Worm (Caenorhabditis elegans) whole organism, L4 larva: Measurements from ENCODE around the gene rimb-1.

Experiments
- D1046.2 ChIP-seq: fragments of 200-800 bp; sonication (Bioruptor generic); IDR thresholded peaks from 2 replicates; pipeline ENCODE4 v1.3.6; 2022; ENCODE audit warnings: missing genetic modification characterization, missing compliant biosample characterization
- F37D6.2 ChIP-seq: sonication (generic microtip); optimal IDR thresholded peaks from 2 replicates; lab custom pipeline; 2016; ENCODE audit warnings: mild to moderate bottlenecking, missing genetic modification characterization, missing compliant biosample characterization
- F44E2.7 ChIP-seq: fragments of 200-800 bp; sonication (Bioruptor generic); IDR thresholded peaks from 2 replicates; pipeline ENCODE4 v2.1.2; 2022; ENCODE audit warnings: missing genetic modification characterization, missing compliant biosample characterization
- F49E8.2 ChIP-seq: sonication (generic microtip); optimal IDR thresholded peaks from 2 replicates; lab custom pipeline; 2016; ENCODE audit warnings: missing compliant biosample characterization, mild to moderate bottlenecking, missing genetic modification characterization, borderline replicate concordance
- T26A8.4 ChIP-seq: fragments of 200-800 bp; sonication (Bioruptor generic); IDR thresholded peaks from 2 replicates; pipeline ENCODE4 v1.3.6; 2022; ENCODE audit warnings: missing genetic modification characterization, missing compliant biosample characterization
- aha-1 ChIP-seq: fragments of 150-350 bp; peaks from one replicate; lab custom pipeline; 2014; ENCODE audit warnings: missing biosample characterization, missing genetic modification characterization
- ama-1 ChIP-seq: fragments of 150-350 bp; optimal IDR thresholded peaks from 2 replicates; lab custom pipeline; 2014; ENCODE audit warnings: inconsistent platforms, mixed read lengths
- arid-1 ChIP-seq: fragments of 200-800 bp; sonication (Bioruptor generic); conservative IDR thresholded peaks from 2 replicates; pipeline ENCODE4 v1.3.6; 2022; ENCODE audit warnings: missing genetic modification reagents, missing genetic modification characterization, missing compliant biosample characterization
- ceh-20 ChIP-seq: fragments of 200-800 bp; sonication (Bioruptor generic); IDR thresholded peaks from 2 replicates; pipeline ENCODE4 v1.3.6; 2022; ENCODE audit warnings: missing genetic modification reagents, missing genetic modification characterization, missing compliant biosample characterization
- ceh-32 ChIP-seq: sonication (generic microtip); optimal IDR thresholded peaks from 2 replicates; lab custom pipeline; 2016; ENCODE audit warnings: mild to moderate bottlenecking, missing genetic modification characterization, missing compliant biosample characterization; ENCODE audit not compliant: poor library complexity
- ceh-44 ChIP-seq: fragments of 200-800 bp; sonication (Bioruptor generic); IDR thresholded peaks from 2 replicates; pipeline ENCODE4 v1.3.6; 2022; ENCODE audit warnings: missing genetic modification reagents, missing genetic modification characterization, missing compliant biosample characterization
- ceh-82 ChIP-seq: sonication (generic microtip); optimal IDR thresholded peaks from 2 replicates; lab custom pipeline; 2017; ENCODE audit warnings: missing biosample characterization, missing genetic modification characterization
- ctbp-1 ChIP-seq: fragments of 200-800 bp; sonication (Bioruptor generic); IDR thresholded peaks from 2 replicates; pipeline ENCODE4 v1.3.6; 2022; ENCODE audit warnings: missing genetic modification reagents, missing genetic modification characterization, missing compliant biosample characterization
- daf-12 ChIP-seq: fragments of 150-350 bp; optimal IDR thresholded peaks from 2 replicates; lab custom pipeline; 2014; ENCODE audit warnings: missing biosample characterization, missing genetic modification reagents, missing genetic modification characterization
- daf-16 ChIP-seq, 3 experiments: sonication (generic microtip); optimal IDR thresholded peaks; 2 replicates each; lab custom pipeline; 2016 to 2017; ENCODE audit warnings: missing genetic modification characterization in 3 of 3, missing genetic modification reagents in 3 of 3, mild to moderate bottlenecking in 2 of 3, missing compliant biosample characterization in 2 of 3, missing biosample characterization in 1 of 3, moderate library complexity in 1 of 3
- daf-19 ChIP-seq: fragments of 200-800 bp; sonication (Bioruptor generic); conservative IDR thresholded peaks from 2 replicates; pipeline ENCODE4 v1.3.6; 2022; ENCODE audit warnings: missing genetic modification characterization, missing compliant biosample characterization
- dmd-8 ChIP-seq: fragments of 200-800 bp; sonication (Bioruptor generic); IDR thresholded peaks from 2 replicates; pipeline ENCODE4 v1.3.6; 2022; ENCODE audit warnings: missing genetic modification characterization, missing compliant biosample characterization
- dpl-1 ChIP-seq: fragments of 150-350 bp; optimal IDR thresholded peaks from 2 replicates; lab custom pipeline; 2014; ENCODE audit warnings: missing biosample characterization, missing genetic modification reagents, missing genetic modification characterization
- duxl-1 ChIP-seq: sonication (generic microtip); optimal IDR thresholded peaks from 2 replicates; lab custom pipeline; 2016; ENCODE audit warnings: mild to moderate bottlenecking, missing genetic modification characterization, moderate library complexity, missing compliant biosample characterization; ENCODE audit not compliant: poor library complexity
- fos-1 ChIP-seq: fragments of 150-350 bp; optimal IDR thresholded peaks from 2 replicates; lab custom pipeline; 2014; ENCODE audit warnings: missing biosample characterization, missing genetic modification characterization
- hlh-11 ChIP-seq: fragments of 200-800 bp; sonication (Bioruptor generic); optimal IDR thresholded peaks from 2 replicates; lab custom pipeline; 2018; ENCODE audit warnings: mild to moderate bottlenecking, missing genetic modification characterization, missing compliant biosample characterization
- lin-15B ChIP-seq: fragments of 150-350 bp; sonication (generic microtip); optimal IDR thresholded peaks from 3 replicates; lab custom pipeline; 2014; ENCODE audit warnings: missing biosample characterization, missing genetic modification characterization
- lin-38 ChIP-seq: fragments of 200-800 bp; sonication (Bioruptor generic); IDR thresholded peaks from 2 replicates; pipeline ENCODE4 v1.3.6; 2022; ENCODE audit warnings: missing genetic modification reagents, missing genetic modification characterization, missing compliant biosample characterization
- lsy-2 ChIP-seq, 2 experiments: fragments of 150-350 bp in 1 of 2; sonication (generic microtip) in 1 of 2; optimal IDR thresholded peaks; 2 replicates each; lab custom pipeline; 2014 to 2017; ENCODE audit warnings: missing biosample characterization in 2 of 2, missing genetic modification characterization in 2 of 2
- madf-9 ChIP-seq: fragments of 200-800 bp; sonication (Bioruptor generic); conservative IDR thresholded peaks from 2 replicates; pipeline ENCODE4 v1.3.6; 2022; ENCODE audit warnings: missing genetic modification reagents, missing genetic modification characterization, missing compliant biosample characterization
- mdt-29 ChIP-seq: fragments of 200-800 bp; sonication (Bioruptor generic); IDR thresholded peaks from 2 replicates; pipeline ENCODE4 v1.3.6; 2022; ENCODE audit warnings: missing genetic modification reagents, missing genetic modification characterization, missing compliant biosample characterization
- mep-1 ChIP-seq: fragments of 150-350 bp; sonication (generic microtip); optimal IDR thresholded peaks from 3 replicates; lab custom pipeline; 2014; ENCODE audit warnings: missing biosample characterization, missing genetic modification characterization
- mes-2 ChIP-seq: sonication (generic microtip); optimal IDR thresholded peaks from 2 replicates; lab custom pipeline; 2016; ENCODE audit warnings: missing genotype, mild to moderate bottlenecking, missing genetic modification characterization, missing compliant biosample characterization; ENCODE audit not compliant: poor library complexity, severe bottlenecking
- nhr-11 ChIP-seq: fragments of 150-350 bp; optimal IDR thresholded peaks from 2 replicates; lab custom pipeline; 2014; ENCODE audit warnings: missing biosample characterization, missing genetic modification characterization
- nhr-111 ChIP-seq: fragments of 200-800 bp; sonication (Bioruptor generic); optimal IDR thresholded peaks from 2 replicates; lab custom pipeline; 2018; ENCODE audit warnings: mild to moderate bottlenecking, missing genetic modification characterization, missing compliant biosample characterization
- nhr-48 ChIP-seq: sonication (generic microtip); optimal IDR thresholded peaks from 2 replicates; lab custom pipeline; 2016; ENCODE audit warnings: mild to moderate bottlenecking, missing genetic modification characterization, missing compliant biosample characterization
- nhr-6 ChIP-seq: fragments of 150-350 bp; optimal IDR thresholded peaks from 2 replicates; lab custom pipeline; 2014; ENCODE audit warnings: missing biosample characterization, missing genetic modification characterization
- pqm-1 ChIP-seq: sonication (generic microtip); optimal IDR thresholded peaks from 2 replicates; lab custom pipeline; 2017; ENCODE audit warnings: missing biosample characterization, missing genetic modification characterization
- spr-3 ChIP-seq: fragments of 200-800 bp; sonication (Bioruptor generic); optimal IDR thresholded peaks from 2 replicates; lab custom pipeline; 2018; ENCODE audit warnings: mild to moderate bottlenecking, missing genetic modification characterization, missing compliant biosample characterization
- tag-97 ChIP-seq: fragments of 200-800 bp; sonication (Bioruptor generic); IDR thresholded peaks from 2 replicates; pipeline ENCODE4 v1.3.6; 2022; ENCODE audit warnings: missing genetic modification characterization, missing compliant biosample characterization
- unc-130 ChIP-seq: sonication (generic microtip); optimal IDR thresholded peaks from 2 replicates; lab custom pipeline; 2016; ENCODE audit warnings: missing genetic modification reagents, missing genetic modification characterization, missing compliant biosample characterization
- unc-62 ChIP-seq, 3 experiments: fragments of 150-350 bp in 1 of 3; sonication (generic microtip); optimal IDR thresholded peaks in 2 of 3; peaks in 1 of 3; 1 replicate in 1 of 3; 2 replicates in 2 of 3; lab custom pipeline; 2014 to 2017; ENCODE audit warnings: missing biosample characterization in 3 of 3, missing genetic modification characterization in 3 of 3, missing genetic modification reagents in 3 of 3, missing genotype in 1 of 3
- zfp-3 ChIP-seq: fragments of 200-800 bp; sonication (Bioruptor generic); conservative IDR thresholded peaks from 2 replicates; pipeline ENCODE4 v1.3.6; 2022; ENCODE audit warnings: missing genetic modification reagents, missing genetic modification characterization, missing compliant biosample characterization
- ztf-7 ChIP-seq: fragments of 150-350 bp; optimal IDR thresholded peaks from 2 replicates; lab custom pipeline; 2014; ENCODE audit warnings: missing biosample characterization, missing genetic modification characterization

Gene rimb-1

DNA sequence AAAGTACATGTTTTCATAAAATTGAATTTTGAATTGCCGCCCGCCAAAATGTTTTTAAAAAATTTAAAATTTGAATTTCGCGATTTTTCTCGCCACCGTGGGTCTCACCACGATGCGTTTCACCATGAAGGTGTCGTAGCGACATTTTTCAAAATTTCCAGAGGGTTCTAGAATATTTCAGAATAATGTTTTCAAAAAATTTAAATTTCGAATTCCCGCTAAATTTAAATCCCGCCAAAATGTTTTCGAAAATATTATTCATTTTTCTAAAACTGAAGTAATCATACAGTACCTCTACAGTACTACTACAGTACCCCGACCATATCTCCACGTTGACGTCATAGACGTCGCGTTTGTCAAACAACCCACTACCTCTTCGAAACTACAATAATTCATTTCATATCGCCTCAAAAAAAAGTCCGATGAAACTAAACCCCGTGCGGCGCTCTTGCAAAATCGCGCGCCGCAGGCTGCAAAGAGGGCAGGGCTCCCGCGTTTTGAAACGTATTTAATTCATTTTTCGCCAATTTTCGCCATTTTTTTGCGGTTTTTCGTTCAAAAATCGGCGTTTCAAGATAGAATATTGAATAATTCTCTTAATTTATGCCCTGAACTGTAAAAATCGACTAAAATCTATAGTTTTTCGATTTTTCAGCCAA is 36.3 kb downstream of the rimb-1 start, which contains the start of the genes pvf-1 and Y39A3CL.7 (continued):
- TF ChIP-seq daf-16 (GFP tag; optimal IDR thresholded peaks at IDR 0.05; lab: Kevin White, UChicago) (peak in 1 of 2 experiments; percentile 20), daf-16 (tag; optimal IDR thresholded peaks at IDR 0.05; lab: Kevin White, UChicago) (peak; percentile 33), ztf-7 (tag; lab: Kevin White, UChicago) (no peak), lin-38 (peak; percentile 66), mep-1 (tag; lab: Kevin White, UChicago) (peak; percentile 56), unc-130 (GFP tag; lab: Kevin White, UChicago) (no peak), daf-19 (no peak), zfp-3 (GFP tag; lab: Robert Waterston, UW) (no peak), F44E2.7 (GFP tag; lab: Robert Waterston, UW) (no peak), F49E8.2 (no peak), nhr-6 (tag; lab: Kevin White, UChicago) (no peak), ctbp-1 (GFP tag; lab: Robert Waterston, UW) (no peak), spr-3 (no peak), D1046.2 (GFP tag; lab: Robert Waterston, UW) (no peak), dpl-1 (GFP tag; lab: Kevin White, UChicago) (peak; percentile 60), tag-97 (no peak), daf-12 (tag; lab: Kevin White, UChicago) (no peak), duxl-1 (tag; lab: Kevin White, UChicago) (peak; percentile 65), madf-9 (0 out of 2 replicates have a peak, but pooled peaks have one; percentile 17), T26A8.4 (GFP tag; lab: Robert Waterston, UW) (no peak), nhr-48 (tag; lab: Kevin White, UChicago) (no peak), ceh-20 (GFP tag; lab: Robert Waterston, UW) (no peak), mes-2 (tag; lab: Kevin White, UChicago) (peak; percentile 88), ama-1 (lab: Kevin White, UChicago) (no peak), lsy-2 (tag; optimal IDR thresholded peaks at IDR 0.05; lab: Kevin White, UChicago) (peak in 1 of 2 experiments; percentile 57), nhr-111 (GFP tag; lab: Kevin White, UChicago) (no peak)
- TF ChIP-seq, all 104 proteins: peak for 14

DNA sequence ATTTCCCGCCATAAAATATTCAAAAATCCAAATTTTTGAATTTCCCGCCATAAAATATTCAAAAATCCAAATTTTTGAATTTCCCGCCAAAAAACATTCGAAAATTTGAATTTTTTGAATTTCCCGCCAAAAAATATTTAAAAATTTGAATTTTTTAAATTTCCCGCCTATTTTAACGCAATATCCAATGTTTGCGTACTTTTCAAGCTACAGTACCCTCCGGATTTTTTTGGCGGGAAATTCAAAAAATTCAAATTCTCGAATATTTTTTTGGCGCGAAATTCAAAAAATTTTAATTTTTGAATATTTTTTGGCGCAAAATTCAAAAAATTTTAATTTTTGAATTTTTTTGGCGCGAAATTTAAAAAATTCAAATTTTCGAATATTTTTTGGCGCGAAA is 43.0 kb downstream of the rimb-1 start:
- TF ChIP-seq F37D6.2 (no peak), ceh-20 (GFP tag; lab: Robert Waterston, UW) (no peak), ceh-44 (no peak), fos-1 (tag; lab: Kevin White, UChicago) (no peak), pqm-1 (no peak), ceh-32 (tag; lab: Kevin White, UChicago) (no peak), nhr-11 (tag; lab: Kevin White, UChicago) (no peak), aha-1 (no peak), ama-1 (lab: Kevin White, UChicago) (no peak), mdt-29 (GFP tag; lab: Robert Waterston, UW) (no peak), arid-1 (GFP tag; lab: Robert Waterston, UW) (no peak), ceh-82 (tag; lab: Kevin White, UChicago) (no peak), hlh-11 (tag; lab: Kevin White, UChicago) (no peak), T26A8.4 (GFP tag; lab: Robert Waterston, UW) (no peak), mes-2 (tag; lab: Kevin White, UChicago) (no peak), unc-62 (GFP tag; optimal IDR thresholded peaks at IDR 0.05 in 1 of 2; lab: Kevin White, UChicago) (no peak), unc-62 (tag; optimal IDR thresholded peaks at IDR 0.05; lab: Kevin White, UChicago) (no peak), daf-19 (no peak), dmd-8 (no peak), lin-15B (tag; lab: Kevin White, UChicago) (no peak)
